Fruit fly (Drosophila melanogaster): ENCODE measurements around the gene CG31272.

DNA sequence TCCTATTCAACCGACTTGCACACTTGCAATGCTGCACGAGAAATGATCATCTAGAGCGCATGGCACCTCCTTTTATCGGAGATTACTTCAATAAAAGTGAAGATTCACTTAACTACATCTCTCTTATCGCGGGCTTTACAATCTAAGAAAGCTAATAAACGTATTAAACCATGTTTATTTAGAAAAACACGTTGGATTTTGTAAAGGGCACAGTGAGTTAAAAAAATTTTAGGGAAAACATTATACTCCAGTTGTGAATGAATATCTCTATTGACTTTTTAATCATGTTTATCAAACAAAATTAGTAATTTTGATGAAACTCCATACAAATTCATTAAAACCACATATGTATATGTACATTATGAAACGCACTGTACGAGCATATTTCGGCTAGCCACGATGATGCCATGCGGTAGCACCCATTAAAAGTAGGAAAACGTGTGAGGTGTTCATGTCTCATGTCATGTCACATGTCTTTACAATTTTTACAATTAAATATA lies at the start of gene CG31272:
- TF ChIP-seq pad (GFP tag; optimal IDR thresholded peaks at IDR 0.05) (no peak), kay (GFP tag; ENCODE audit: borderline replicate concordance) (no peak), Clk (GFP tag; optimal IDR thresholded peaks at IDR 0.05) (no peak), CG14711 (tag; optimal IDR thresholded peaks at IDR 0.05) (no peak), toe (GFP tag; optimal IDR thresholded peaks at IDR 0.05) (no peak), Hr96 (GFP tag; optimal IDR thresholded peaks at IDR 0.05) (no peak), CG1620 (GFP tag; optimal IDR thresholded peaks at IDR 0.05) (no peak), bab1 (GFP tag; optimal IDR thresholded peaks at IDR 0.05) (no peak), CG7101 (tag; optimal IDR thresholded peaks at IDR 0.05) (no peak), CG12768 (GFP tag; optimal IDR thresholded peaks at IDR 0.05) (no peak), CG7045 (GFP tag; optimal IDR thresholded peaks at IDR 0.05) (peak; percentile 30), CG33017 (tag; optimal IDR thresholded peaks at IDR 0.05) (no peak)
